Worm (Caenorhabditis elegans): ENCODE measurements around the gene ztf-20.
A peak's percentile ranks its signal among the peaks of the same experiment; 100 is the strongest.

The ztf-20 gene

ce11 chrV:18981736-18982135 lies 21.8 kb upstream of the ztf-20 start:
- TF ChIP-seq ceh-83 (GFP tag; optimal IDR thresholded peaks at IDR 0.05) (no peak), bed-3 (GFP tag; optimal IDR thresholded peaks at IDR 0.05) (no peak), mls-2 (tag; optimal IDR thresholded peaks at IDR 0.05) (no peak), nhr-2 (tag; optimal IDR thresholded peaks at IDR 0.05) (no peak), unc-120 (tag; optimal IDR thresholded peaks at IDR 0.05; ENCODE audit: poor library complexity, severe bottlenecking) (no peak), M03D4.4 (tag; optimal IDR thresholded peaks at IDR 0.05) (no peak), nhr-28 (tag; optimal IDR thresholded peaks at IDR 0.05) (no peak), ces-1 (GFP tag; optimal IDR thresholded peaks at IDR 0.05) (no peak), ham-2 (GFP tag; optimal IDR thresholded peaks at IDR 0.05) (no peak), flh-1 (GFP tag; optimal IDR thresholded peaks at IDR 0.05) (no peak)

ce11 chrV:18980980-18981529 lies 21.1 kb upstream of the ztf-20 start, which contains the start of the genes mrps-35 and sws-1:
Gene mrps-35, plus strand, starts transcription at chrV:18981306.
Gene sws-1, minus strand, starts transcription at chrV:18981479.
- no peak for TF ChIP-seq ztf-11 (tag; optimal IDR thresholded peaks at IDR 0.05)
- TF ChIP-seq unc-39 (tag; optimal IDR thresholded peaks at IDR 0.05) = peak; percentile 21
- TF ChIP-seq lin-13 (tag; optimal IDR thresholded peaks at IDR 0.05) = peak; percentile 13
- TF ChIP-seq zip-8 (tag; optimal IDR thresholded peaks at IDR 0.05) = no peak
- TF ChIP-seq drap-1 (GFP tag; optimal IDR thresholded peaks at IDR 0.05) = peak; percentile 24
- TF ChIP-seq sptf-1 (tag; optimal IDR thresholded peaks at IDR 0.05) = peak; percentile 39

ce11 chrV:18978301-18978700 lies 18.3 kb upstream of the ztf-20 start:
- TF ChIP-seq unc-39 (tag; optimal IDR thresholded peaks at IDR 0.05) (no peak), tbx-8 (GFP tag; optimal IDR thresholded peaks at IDR 0.05) (no peak), mab-5 (tag; optimal IDR thresholded peaks at IDR 0.05) (no peak), unc-62 (GFP tag; optimal IDR thresholded peaks at IDR 0.05) (no peak)

ce11 chrV:18977876-18978275 lies 17.9 kb upstream of the ztf-20 start, which contains the start of gene Y39B6A.41:
Gene Y39B6A.41, minus strand, starts transcription at chrV:18977976.
- TF ChIP-seq nhr-76 (tag; optimal IDR thresholded peaks at IDR 0.05) = no peak
- no peak for TF ChIP-seq drap-1 (GFP tag; optimal IDR thresholded peaks at IDR 0.05)
- TF ChIP-seq unc-62 (GFP tag; optimal IDR thresholded peaks at IDR 0.05) = no peak
- no peak for TF ChIP-seq nhr-28 (tag; optimal IDR thresholded peaks at IDR 0.05)
- no peak for TF ChIP-seq mls-2 (tag; optimal IDR thresholded peaks at IDR 0.05)
- no peak for TF ChIP-seq nhr-2 (tag; optimal IDR thresholded peaks at IDR 0.05)
- TF ChIP-seq nhr-237 (tag; optimal IDR thresholded peaks at IDR 0.05) = no peak
- no peak for TF ChIP-seq ceh-83 (GFP tag; optimal IDR thresholded peaks at IDR 0.05)
- no peak for TF ChIP-seq lsy-2 (tag; optimal IDR thresholded peaks at IDR 0.05)
- no peak for TF ChIP-seq mep-1 (tag; optimal IDR thresholded peaks at IDR 0.05)
- TF ChIP-seq tbx-8 (GFP tag; optimal IDR thresholded peaks at IDR 0.05) = no peak

ce11 chrV:18976539-18976938 lies 16.6 kb upstream of the ztf-20 start:
- TF ChIP-seq ceh-39 (tag; optimal IDR thresholded peaks at IDR 0.05) = no peak
- no peak for TF ChIP-seq tbx-8 (GFP tag; optimal IDR thresholded peaks at IDR 0.05)
- TF ChIP-seq snpc-4 (tag; optimal IDR thresholded peaks at IDR 0.05) = no peak
- no peak for TF ChIP-seq mep-1 (tag; optimal IDR thresholded peaks at IDR 0.05)
- no peak for TF ChIP-seq nhr-28 (tag; optimal IDR thresholded peaks at IDR 0.05)
- TF ChIP-seq unc-39 (tag; optimal IDR thresholded peaks at IDR 0.05) = no peak
- no peak for TF ChIP-seq ceh-43 (GFP tag; optimal IDR thresholded peaks at IDR 0.05)
- TF ChIP-seq lin-13 (tag; optimal IDR thresholded peaks at IDR 0.05) = no peak
- no peak for TF ChIP-seq drap-1 (GFP tag; optimal IDR thresholded peaks at IDR 0.05)
- no peak for TF ChIP-seq cnd-1 (tag; optimal IDR thresholded peaks at IDR 0.05)
- no peak for TF ChIP-seq ceh-83 (GFP tag; optimal IDR thresholded peaks at IDR 0.05)
- TF ChIP-seq elt-1 (tag; optimal IDR thresholded peaks at IDR 0.05; ENCODE audit: borderline replicate concordance, insufficient read depth) = no peak
- no peak for TF ChIP-seq pha-4 (tag; optimal IDR thresholded peaks at IDR 0.05)
- TF ChIP-seq lsy-2 (tag; optimal IDR thresholded peaks at IDR 0.05) = no peak
- no peak for TF ChIP-seq ztf-11 (tag; optimal IDR thresholded peaks at IDR 0.05)
- no peak for TF ChIP-seq ham-2 (GFP tag; optimal IDR thresholded peaks at IDR 0.05)

- TF ChIP-seq elt-3 (tag; optimal IDR thresholded peaks at IDR 0.05) = no peak
- TF ChIP-seq cnd-1 (tag; optimal IDR thresholded peaks at IDR 0.05) = no peak
- TF ChIP-seq lin-32 (GFP tag; optimal IDR thresholded peaks at IDR 0.05) = no peak
- TF ChIP-seq ceh-39 (tag; optimal IDR thresholded peaks at IDR 0.05) = no peak
- no peak for TF ChIP-seq nhr-237 (tag; optimal IDR thresholded peaks at IDR 0.05)
- no peak for TF ChIP-seq mls-2 (tag; optimal IDR thresholded peaks at IDR 0.05)
- no peak for TF ChIP-seq nhr-76 (tag; optimal IDR thresholded peaks at IDR 0.05)
- TF ChIP-seq lin-13 (tag; optimal IDR thresholded peaks at IDR 0.05) = no peak
- no peak for TF ChIP-seq pha-4 (tag; optimal IDR thresholded peaks at IDR 0.05)
- TF ChIP-seq snpc-4 (tag; optimal IDR thresholded peaks at IDR 0.05) = no peak
- no peak for TF ChIP-seq M03D4.4 (tag; optimal IDR thresholded peaks at IDR 0.05)
- TF ChIP-seq unc-39 (tag; optimal IDR thresholded peaks at IDR 0.05) = no peak
- TF ChIP-seq unc-120 (tag; optimal IDR thresholded peaks at IDR 0.05; ENCODE audit: poor library complexity, severe bottlenecking) = no peak
- TF ChIP-seq nhr-12 (tag; optimal IDR thresholded peaks at IDR 0.05) = no peak
- no peak for TF ChIP-seq flh-1 (GFP tag; optimal IDR thresholded peaks at IDR 0.05)
Observed at ce11 chrV:18969590-18970105, 9.7 kb upstream of the ztf-20 start, which contains the start of gene Y39B6A.42. Gene Y39B6A.42, minus strand, starts transcription at chrV:18969640.
